Worm (Caenorhabditis elegans): Measurements from ENCODE around the gene C50E3.6.

DNA sequence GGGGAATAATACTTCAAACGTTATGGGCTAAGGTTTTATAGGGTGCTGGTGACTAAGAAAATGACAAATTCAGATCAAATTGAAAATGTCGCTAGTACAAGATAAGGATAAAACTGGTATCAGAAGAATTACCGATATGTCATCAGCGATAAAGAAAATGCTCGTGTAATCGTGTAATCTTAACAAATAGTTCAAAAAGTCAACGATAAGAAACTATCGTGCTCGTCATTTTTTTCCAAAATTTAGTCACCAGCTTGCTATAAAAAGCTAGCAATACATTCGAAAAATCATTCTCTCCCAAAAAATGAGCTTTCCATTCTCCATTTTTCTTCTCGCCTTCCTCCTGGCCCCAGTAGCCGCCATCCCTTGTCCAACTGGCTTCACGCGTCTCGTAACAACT lies 47.4 kb upstream of the C50E3.6 start, which contains the start of gene clec-45:
- TF ChIP-seq hlh-12 (tag; optimal IDR thresholded peaks at IDR 0.05) (no peak), gei-17 (GFP tag; optimal IDR thresholded peaks at IDR 0.05) (no peak), F33H1.4 (GFP tag; IDR thresholded peaks at IDR 0.05) (no peak), zim-3 (tag; optimal IDR thresholded peaks at IDR 0.05) (no peak), attf-6 (GFP tag; IDR thresholded peaks at IDR 0.05) (no peak), dpl-1 (GFP tag; optimal IDR thresholded peaks at IDR 0.05) (no peak)

Measured in whole organism, young adult.